Worm (Caenorhabditis elegans) whole organism, L4 larva: ENCODE measurements around the gene copb-1.

Experiments
- F26F4.8 ChIP-seq: fragments of 200-800 bp; sonication (Bioruptor generic); conservative IDR thresholded peaks from 2 replicates; pipeline ENCODE4 v1.3.6; 2022; ENCODE audit warnings: missing genetic modification characterization, missing compliant biosample characterization
- F44E2.7 ChIP-seq: fragments of 200-800 bp; sonication (Bioruptor generic); IDR thresholded peaks from 2 replicates; pipeline ENCODE4 v2.1.2; 2022; ENCODE audit warnings: missing genetic modification characterization, missing compliant biosample characterization
- F49E8.2 ChIP-seq: sonication (generic microtip); optimal IDR thresholded peaks from 2 replicates; lab custom pipeline; 2016; ENCODE audit warnings: missing compliant biosample characterization, mild to moderate bottlenecking, missing genetic modification characterization, borderline replicate concordance
- T26A8.4 ChIP-seq: fragments of 200-800 bp; sonication (Bioruptor generic); IDR thresholded peaks from 2 replicates; pipeline ENCODE4 v1.3.6; 2022; ENCODE audit warnings: missing genetic modification characterization, missing compliant biosample characterization
- Y48G9A.11 ChIP-seq: fragments of 200-800 bp; sonication (Bioruptor generic); IDR thresholded peaks from 2 replicates; pipeline ENCODE4 v1.3.6; 2022; ENCODE audit warnings: missing genetic modification reagents, missing genetic modification characterization, missing compliant biosample characterization
- ZK337.2 ChIP-seq: fragments of 200-800 bp; sonication (Bioruptor generic); IDR thresholded peaks from 2 replicates; pipeline ENCODE4 v1.3.6; 2022; ENCODE audit warnings: missing genetic modification reagents, missing genetic modification characterization, missing compliant biosample characterization
- ceh-28 ChIP-seq: fragments of 150-350 bp; optimal IDR thresholded peaks from 2 replicates; lab custom pipeline; 2014; ENCODE audit warnings: missing biosample characterization, missing genetic modification reagents, missing genetic modification characterization
- ceh-32 ChIP-seq: sonication (generic microtip); optimal IDR thresholded peaks from 2 replicates; lab custom pipeline; 2016; ENCODE audit warnings: mild to moderate bottlenecking, missing genetic modification characterization, missing compliant biosample characterization; ENCODE audit not compliant: poor library complexity
- ceh-44 ChIP-seq: fragments of 200-800 bp; sonication (Bioruptor generic); IDR thresholded peaks from 2 replicates; pipeline ENCODE4 v1.3.6; 2022; ENCODE audit warnings: missing genetic modification reagents, missing genetic modification characterization, missing compliant biosample characterization
- ctbp-1 ChIP-seq: fragments of 200-800 bp; sonication (Bioruptor generic); IDR thresholded peaks from 2 replicates; pipeline ENCODE4 v1.3.6; 2022; ENCODE audit warnings: missing genetic modification reagents, missing genetic modification characterization, missing compliant biosample characterization
- duxl-1 ChIP-seq: sonication (generic microtip); optimal IDR thresholded peaks from 2 replicates; lab custom pipeline; 2016; ENCODE audit warnings: mild to moderate bottlenecking, missing genetic modification characterization, moderate library complexity, missing compliant biosample characterization; ENCODE audit not compliant: poor library complexity
- egl-43 ChIP-seq: fragments of 200-800 bp; sonication (Bioruptor generic); IDR thresholded peaks from 2 replicates; pipeline ENCODE4 v1.3.6; 2022; ENCODE audit warnings: missing genetic modification reagents, missing genetic modification characterization, missing compliant biosample characterization
- gei-8 ChIP-seq: fragments of 200-800 bp; sonication (Bioruptor generic); optimal IDR thresholded peaks from 2 replicates; lab custom pipeline; 2018; ENCODE audit warnings: mild to moderate bottlenecking, missing genetic modification characterization, missing compliant biosample characterization
- hif-1 ChIP-seq, 2 experiments: sonication (generic microtip); optimal IDR thresholded peaks; 2 replicates each; lab custom pipeline; 2016 to 2017; ENCODE audit warnings: missing compliant biosample characterization in 2 of 2, missing genetic modification characterization in 2 of 2, missing genetic modification reagents in 2 of 2, missing genotype in 2 of 2, mild to moderate bottlenecking in 1 of 2
- hlh-30 ChIP-seq: sonication (generic microtip); optimal IDR thresholded peaks from 2 replicates; lab custom pipeline; 2017; ENCODE audit warnings: antibody characterized with exemption, mild to moderate bottlenecking, missing genetic modification characterization, missing compliant biosample characterization; ENCODE audit not compliant: insufficient read depth
- hmg-1.1 ChIP-seq: fragments of 200-800 bp; sonication (Bioruptor generic); IDR thresholded peaks from 2 replicates; pipeline ENCODE4 v1.3.6; 2022; ENCODE audit warnings: missing genetic modification reagents, missing genetic modification characterization, missing compliant biosample characterization
- lim-7 ChIP-seq: fragments of 200-800 bp; sonication (Bioruptor generic); IDR thresholded peaks from 2 replicates; pipeline ENCODE4 v1.3.6; 2022; ENCODE audit warnings: missing genetic modification characterization, missing compliant biosample characterization
- lin-29 ChIP-seq: fragments of 200-800 bp; sonication (Bioruptor generic); IDR thresholded peaks from 2 replicates; pipeline ENCODE4 v1.3.6; 2022; ENCODE audit warnings: missing genetic modification reagents, missing genetic modification characterization, missing compliant biosample characterization
- lin-39 ChIP-seq: fragments of 150-350 bp; optimal IDR thresholded peaks from 2 replicates; lab custom pipeline; 2014; ENCODE audit warnings: missing biosample characterization, missing genetic modification reagents, missing genetic modification characterization
- lir-3 ChIP-seq: sonication (generic microtip); optimal IDR thresholded peaks from 2 replicates; lab custom pipeline; 2016; ENCODE audit warnings: mild to moderate bottlenecking, missing genetic modification characterization, missing compliant biosample characterization
- mdl-1 ChIP-seq, 2 experiments: fragments of 150-350 bp in 1 of 2; sonication (generic microtip) in 1 of 2; optimal IDR thresholded peaks; 2 replicates each; lab custom pipeline; 2014 to 2017; ENCODE audit warnings: missing biosample characterization in 2 of 2, missing genetic modification characterization in 2 of 2
- mxl-2 ChIP-seq: fragments of 200-800 bp; sonication (Bioruptor generic); conservative IDR thresholded peaks from 2 replicates; pipeline ENCODE4 v1.3.6; 2022; ENCODE audit warnings: missing genetic modification reagents, missing genetic modification characterization, missing compliant biosample characterization
- mxl-3 ChIP-seq: fragments of 200-800 bp; sonication (Bioruptor generic); optimal IDR thresholded peaks from 2 replicates; lab custom pipeline; 2018; ENCODE audit warnings: mild to moderate bottlenecking, missing genetic modification characterization, missing compliant biosample characterization
- php-3 ChIP-seq: fragments of 200-800 bp; sonication (Bioruptor generic); IDR thresholded peaks from 2 replicates; pipeline ENCODE4 v1.3.6; 2022; ENCODE audit warnings: missing genetic modification reagents, missing genetic modification characterization, missing compliant biosample characterization
- sdz-12 ChIP-seq: fragments of 200-800 bp; sonication (Bioruptor generic); optimal IDR thresholded peaks from 2 replicates; lab custom pipeline; 2018; ENCODE audit warnings: mild to moderate bottlenecking, missing genetic modification characterization, missing compliant biosample characterization
- set-16 ChIP-seq: fragments of 200-800 bp; sonication (Bioruptor generic); IDR thresholded peaks from 2 replicates; pipeline ENCODE4 v1.3.6; 2022; ENCODE audit warnings: missing genetic modification reagents, missing genetic modification characterization, missing compliant biosample characterization
- skn-1 ChIP-seq: fragments of 150-350 bp; optimal IDR thresholded peaks from 2 replicates; lab custom pipeline; 2014; ENCODE audit warnings: missing biosample characterization, missing genetic modification characterization
- snpc-1.2 ChIP-seq: fragments of 200-800 bp; sonication (Bioruptor generic); IDR thresholded peaks from 2 replicates; pipeline ENCODE4 v1.3.6; 2022; ENCODE audit warnings: missing genetic modification reagents, missing genetic modification characterization, missing compliant biosample characterization
- spr-1 ChIP-seq: sonication (generic microtip); optimal IDR thresholded peaks from 2 replicates; lab custom pipeline; 2016; ENCODE audit warnings: mild to moderate bottlenecking, missing genetic modification characterization, missing compliant biosample characterization
- spr-3 ChIP-seq: fragments of 200-800 bp; sonication (Bioruptor generic); optimal IDR thresholded peaks from 2 replicates; lab custom pipeline; 2018; ENCODE audit warnings: mild to moderate bottlenecking, missing genetic modification characterization, missing compliant biosample characterization
- tag-97 ChIP-seq: fragments of 200-800 bp; sonication (Bioruptor generic); IDR thresholded peaks from 2 replicates; pipeline ENCODE4 v1.3.6; 2022; ENCODE audit warnings: missing genetic modification characterization, missing compliant biosample characterization
- unc-39 ChIP-seq: sonication (generic microtip); optimal IDR thresholded peaks from 2 replicates; lab custom pipeline; 2017; ENCODE audit warnings: missing biosample characterization, missing genetic modification characterization
- vab-7 ChIP-seq: fragments of 200-800 bp; sonication (Bioruptor generic); IDR thresholded peaks from 2 replicates; pipeline ENCODE4 v1.3.6; 2022; ENCODE audit warnings: missing genetic modification reagents, missing genetic modification characterization, missing compliant biosample characterization
- ztf-11 ChIP-seq: fragments of 150-350 bp; optimal IDR thresholded peaks from 2 replicates; lab custom pipeline; 2014; ENCODE audit warnings: missing biosample characterization, missing genetic modification characterization

The copb-1 gene

DNA sequence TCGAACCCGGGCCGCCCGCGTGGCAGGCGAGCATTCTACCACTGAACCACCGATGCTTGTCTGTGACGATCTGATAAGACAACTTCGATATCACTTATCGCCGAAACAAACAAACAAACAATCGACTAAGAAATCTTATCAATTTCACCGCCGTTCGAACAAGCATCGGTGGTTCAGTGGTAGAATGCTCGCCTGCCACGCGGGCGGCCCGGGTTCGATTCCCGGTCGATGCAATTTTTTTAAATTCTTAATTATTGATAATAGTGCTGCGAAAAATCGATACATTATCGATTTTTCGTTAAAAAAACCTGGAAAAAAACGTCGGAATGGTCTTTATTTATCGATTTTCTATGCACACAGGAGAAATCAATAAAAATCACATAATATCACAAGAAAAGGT is 16.4 kb upstream of the copb-1 start (continued):
- TF ChIP-seq F49E8.2 (tag; lab: Kevin White, UChicago) (peak; percentile 15), gei-8 (GFP tag; lab: Kevin White, UChicago) (no peak), F26F4.8 (GFP tag; lab: Robert Waterston, UW) (peak; percentile 62; the same call in 1 of the 2 replicates), set-16 (GFP tag; lab: Robert Waterston, UW) (no peak), skn-1 (tag; lab: Kevin White, UChicago) (no peak), mdl-1 (tag; optimal IDR thresholded peaks at IDR 0.05; lab: Kevin White, UChicago) (peak in 1 of 2 experiments; percentile 4), egl-43 (GFP tag; lab: Robert Waterston, UW) (peak; percentile 78), hlh-30 (peak; percentile 69), duxl-1 (tag; lab: Kevin White, UChicago) (peak; percentile 72), ceh-44 (GFP tag; lab: Robert Waterston, UW) (peak; percentile 74; the same call in 1 of the 2 replicates), sdz-12 (no peak), ctbp-1 (peak; percentile 43; the same call in 1 of the 2 replicates), ceh-32 (tag; lab: Kevin White, UChicago) (no peak), T26A8.4 (GFP tag; lab: Robert Waterston, UW) (peak; percentile 59), unc-39 (no peak), lin-39 (tag; lab: Kevin White, UChicago) (no peak), mxl-2 (GFP tag; lab: Robert Waterston, UW) (no peak), snpc-1.2 (GFP tag; lab: Robert Waterston, UW) (peak; percentile 74), hif-1 (tag; optimal IDR thresholded peaks at IDR 0.05; lab: Kevin White, UChicago) (no peak), tag-97 (GFP tag; lab: Robert Waterston, UW) (no peak), lir-3 (peak; percentile 19), hmg-1.1 (GFP tag; lab: Robert Waterston, UW) (peak; percentile 50), lin-29 (no peak), ZK337.2 (no peak), spr-3 (GFP tag; lab: Kevin White, UChicago) (peak; percentile 7)

DNA sequence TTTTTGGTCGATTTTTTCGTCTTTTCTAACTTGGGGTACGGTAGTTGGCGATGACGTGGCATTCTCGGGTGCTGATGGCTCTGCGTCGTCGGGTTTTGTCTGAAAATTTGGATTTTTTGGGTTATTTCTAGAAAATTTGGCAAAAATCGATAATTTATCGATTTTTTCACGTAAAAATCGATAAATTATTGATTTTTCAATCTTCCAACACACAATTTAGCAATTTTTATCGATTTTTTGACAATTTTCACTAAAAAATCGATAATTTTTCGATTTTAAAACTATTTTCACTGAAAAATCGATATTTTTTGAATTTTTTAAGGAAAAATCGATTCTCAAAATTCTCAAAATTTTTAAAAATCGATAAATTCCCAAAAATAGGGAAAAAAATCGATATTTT is 15.7 kb upstream of the copb-1 start:
- TF ChIP-seq ztf-11 (tag; lab: Kevin White, UChicago): no peak
- peak; percentile 89 for TF ChIP-seq ceh-28 (tag; lab: Kevin White, UChicago)

DNA sequence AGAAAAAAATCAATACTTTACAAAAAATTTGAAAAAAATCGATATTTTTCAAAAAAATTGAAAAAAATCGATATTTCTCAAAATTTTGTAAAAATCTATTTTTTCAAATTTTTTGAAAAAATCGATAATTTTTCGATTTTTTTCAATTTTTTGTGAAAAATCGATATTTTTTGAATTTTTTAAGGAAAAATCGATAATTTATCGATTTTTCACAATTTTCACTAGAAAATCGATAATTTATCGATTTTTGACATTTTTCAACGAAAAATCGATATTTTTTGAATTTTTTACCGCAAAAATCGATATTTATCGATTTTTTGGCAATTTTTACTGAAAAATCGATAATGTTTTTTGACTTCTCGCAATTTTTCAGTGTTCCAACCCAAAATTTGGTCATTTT is 15.2 kb upstream of the copb-1 start:
- TF ChIP-seq Y48G9A.11 (GFP tag; lab: Robert Waterston, UW): no peak
- TF ChIP-seq set-16 (GFP tag; lab: Robert Waterston, UW): no peak
- TF ChIP-seq duxl-1 (tag; lab: Kevin White, UChicago): no peak
- TF ChIP-seq ceh-28 (tag; lab: Kevin White, UChicago): peak; percentile 94
- TF ChIP-seq F44E2.7 (GFP tag; lab: Robert Waterston, UW): no peak

DNA sequence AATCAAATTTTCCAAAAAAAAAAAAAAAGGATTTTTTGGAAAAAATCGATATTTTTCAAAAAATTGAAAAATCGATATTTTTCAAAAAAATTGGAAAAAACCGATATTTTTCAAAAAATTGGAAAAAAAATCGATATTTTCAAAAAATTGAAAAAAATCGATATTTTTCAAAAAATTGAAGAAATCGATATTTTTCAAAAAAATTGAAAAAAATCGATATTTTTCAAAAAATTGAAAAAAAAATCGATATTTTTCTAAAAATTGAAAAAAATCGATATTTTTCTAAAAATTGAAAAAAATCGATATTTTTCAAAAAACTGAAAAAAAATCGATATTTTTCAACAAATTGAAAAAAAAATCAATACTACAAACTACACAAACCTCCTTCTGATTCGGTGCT is 14.6 kb upstream of the copb-1 start:
- TF ChIP-seq ceh-28 (tag; lab: Kevin White, UChicago) (peak; percentile 77), vab-7 (GFP tag; lab: Robert Waterston, UW) (no peak)

DNA sequence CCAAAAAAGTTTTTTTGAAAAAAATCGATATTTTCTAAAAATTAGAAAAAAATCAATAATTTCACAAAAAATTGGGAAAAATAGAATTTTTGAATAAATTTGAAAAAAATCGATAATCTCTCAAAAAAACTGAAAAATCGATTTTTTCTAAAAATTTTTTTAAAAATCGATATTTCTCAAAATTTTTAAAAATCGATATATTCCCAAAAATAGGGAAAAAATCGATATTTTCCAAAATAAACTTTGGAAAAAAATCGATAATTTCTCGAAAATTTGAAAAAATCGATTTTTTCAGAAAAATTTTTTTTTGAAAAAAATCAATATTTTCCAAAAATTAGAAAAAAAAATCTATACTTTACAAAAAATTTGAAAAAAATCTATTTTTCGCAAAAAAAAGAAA is 14.0 kb upstream of the copb-1 start:
- TF ChIP-seq php-3 (no peak), ceh-28 (tag; lab: Kevin White, UChicago) (peak; percentile 70), spr-1 (tag; lab: Kevin White, UChicago) (no peak), mxl-3 (GFP tag; lab: Kevin White, UChicago) (no peak), lim-7 (GFP tag; lab: Robert Waterston, UW) (no peak)
